Fruit fly (Drosophila melanogaster) whole organism, pupa: ENCODE measurements around the gene CG2256.

ENCODE experiments used
- CG13204 ChIP-seq: fragments of 200-800 bp; sonication (Bioruptor generic); optimal IDR thresholded peaks from 2 replicates; lab custom pipeline; 2018; ENCODE audit warnings: missing biosample characterization, mild to moderate bottlenecking, missing genetic modification characterization, moderate library complexity
- CG14655 ChIP-seq: fragments of 200-800 bp; sonication (Bioruptor generic); optimal IDR thresholded peaks from 3 replicates; lab custom pipeline; 2017; ENCODE audit warnings: mild to moderate bottlenecking, missing biosample characterization, missing genetic modification reagents, missing genetic modification characterization
- CG8301 ChIP-seq: fragments of 200-800 bp; sonication (Bioruptor generic); optimal IDR thresholded peaks from 2 replicates; lab custom pipeline; 2018; ENCODE audit warnings: missing biosample characterization, mild to moderate bottlenecking, missing genetic modification characterization
- Pif1A ChIP-seq: fragments of 200-800 bp; sonication (Bioruptor generic); optimal IDR thresholded peaks from 3 replicates; lab custom pipeline; 2016; ENCODE audit warnings: missing biosample characterization, missing genetic modification characterization
- Snoo ChIP-seq: fragments of 200-800 bp; sonication (Bioruptor generic); optimal IDR thresholded peaks from 3 replicates; lab custom pipeline; 2017; ENCODE audit warnings: missing biosample characterization, mild to moderate bottlenecking, missing genetic modification characterization, inconsistent platforms

DNA sequence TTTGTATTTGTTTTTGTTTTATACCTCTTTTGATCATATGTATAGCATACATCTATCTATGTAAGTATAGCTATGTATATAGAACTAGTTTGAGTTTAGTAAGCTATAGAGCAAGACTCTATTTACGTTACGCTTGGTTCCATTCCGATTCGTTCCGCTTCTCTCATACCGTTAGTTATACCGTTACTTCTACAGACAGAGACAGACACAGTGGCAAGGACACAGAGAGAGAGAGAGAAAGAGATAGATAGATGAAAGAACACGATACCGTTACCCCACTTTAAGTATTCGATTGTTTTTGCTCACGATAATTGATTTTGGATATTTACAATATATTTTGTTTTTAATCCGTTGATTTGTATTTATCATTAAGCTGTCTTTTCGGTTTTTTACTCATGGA is 40.5 kb downstream of the CG2256 start:
- TF ChIP-seq CG13204 (GFP tag; lab: Kevin White, UChicago) (no peak), Snoo (tag; lab: Kevin White, UChicago) (no peak), CG14655 (no peak), Pif1A (GFP tag; lab: Kevin White, UChicago) (no peak), CG8301 (tag; lab: Kevin White, UChicago) (no peak)
